Fruit fly (Drosophila melanogaster) whole organism: ENCODE results near the gene CG14174.

ENCODE experiments used
- CG8478 ChIP-seq: fragments of >200 bp; optimal IDR thresholded peaks from 2 replicates; lab custom pipeline; 2018; ENCODE audit warnings: inconsistent platforms
- Dll ChIP-seq: fragments of >200 bp; optimal IDR thresholded peaks from 2 replicates; lab custom pipeline; 2017
- EcR ChIP-seq, 2 experiments: fragments of >200 bp; optimal IDR thresholded peaks; 2 replicates each; lab custom pipeline; 2017; ENCODE audit warnings: missing biosample characterization in 2 of 2, missing genetic modification characterization in 2 of 2, missing genetic modification reagents in 2 of 2
- pan ChIP-seq: fragments of >200 bp; optimal IDR thresholded peaks from 2 replicates; lab custom pipeline; 2017
- psq ChIP-seq: fragments of >200 bp; optimal IDR thresholded peaks from 2 replicates; lab custom pipeline; 2017
- usp ChIP-seq: fragments of >200 bp; optimal IDR thresholded peaks from 2 replicates; lab custom pipeline; 2017; ENCODE audit warnings: missing biosample characterization, missing genetic modification characterization, mixed read lengths

The CG14174 gene

DNA sequence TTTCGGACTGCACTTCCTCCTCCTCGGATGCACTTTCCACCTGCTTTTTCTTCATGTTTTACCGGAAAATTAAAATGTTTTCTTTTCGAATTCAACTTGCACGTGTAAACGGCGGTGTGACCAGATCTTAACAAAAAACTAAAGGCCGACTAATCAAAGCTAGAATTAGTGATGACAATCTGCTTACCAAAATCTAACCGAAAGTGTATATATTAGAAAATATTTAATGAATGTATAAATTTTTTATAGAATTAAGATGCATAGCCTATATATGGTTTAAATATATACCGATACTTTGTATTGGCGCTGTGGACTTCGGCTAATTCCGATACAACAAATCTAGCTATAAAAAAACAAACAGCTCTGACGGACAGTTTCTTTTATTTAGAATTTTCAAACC lies at the start of gene CG14174, which contains the start of gene CG18178:
TSS of gene CG14174 (plus strand) at position 400 of the 400 bp plus-strand sequence.
TSS of gene CG18178 (minus strand) at position 216 of the 400 bp plus-strand sequence.
- no peak for TF ChIP-seq CG8478 (lab: Kevin White, UChicago)
- no peak for TF ChIP-seq psq (lab: Kevin White, UChicago)
- no peak for TF ChIP-seq usp (GFP tag; lab: Kevin White, UChicago)
- no peak for TF ChIP-seq pan
- no peak for TF ChIP-seq Dll (lab: Kevin White, UChicago)
- TF ChIP-seq EcR (GFP tag; optimal IDR thresholded peaks at IDR 0.05; lab: Kevin White, UChicago), result no peak

DNA sequence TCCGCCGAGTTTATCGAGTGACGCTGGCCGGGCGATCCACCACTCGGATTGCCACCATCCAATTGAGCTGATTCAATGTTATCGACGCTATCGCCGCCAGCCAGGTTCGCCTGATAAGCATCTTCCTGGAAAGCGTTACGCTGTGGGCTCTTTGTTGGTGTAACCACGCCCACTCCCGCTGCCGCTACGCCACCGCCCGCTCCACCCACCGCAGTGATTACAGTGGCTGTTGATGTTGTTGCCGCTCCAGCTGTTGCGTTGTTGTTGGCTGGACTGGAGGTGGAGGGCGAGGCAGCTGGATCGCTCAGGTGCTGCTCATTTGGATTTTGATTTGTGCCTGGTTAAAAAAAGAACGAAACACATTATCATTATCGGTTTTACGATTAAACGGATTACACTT lies 47.8 kb upstream of the CG14174 start:
- TF ChIP-seq pan, result peak; percentile 17
- no peak for TF ChIP-seq usp (GFP tag; lab: Kevin White, UChicago)
- TF ChIP-seq psq (lab: Kevin White, UChicago), result no peak
- TF ChIP-seq EcR (GFP tag; optimal IDR thresholded peaks at IDR 0.05; lab: Kevin White, UChicago), result no peak
- no peak for TF ChIP-seq CG8478 (lab: Kevin White, UChicago)
- no peak for TF ChIP-seq Dll (lab: Kevin White, UChicago)

DNA sequence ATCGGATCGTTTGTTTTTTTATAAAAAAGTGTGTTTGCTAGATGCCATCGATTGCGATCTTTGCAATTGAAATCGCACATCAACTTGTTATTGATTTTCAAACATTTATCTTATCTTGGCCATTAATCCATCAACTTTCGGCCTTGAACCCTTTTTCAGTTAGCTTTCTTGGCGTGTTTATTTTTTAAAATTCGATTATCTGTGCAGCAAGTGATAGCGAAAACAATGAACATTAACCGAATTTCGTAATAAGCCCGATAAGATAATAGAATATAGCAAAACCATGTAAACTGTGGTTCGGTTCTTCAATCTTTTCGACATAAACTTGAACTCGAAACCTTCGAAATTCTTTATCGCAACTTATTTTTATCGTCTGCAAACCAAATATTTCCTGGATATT lies 44.8 kb upstream of the CG14174 start:
- TF ChIP-seq usp (GFP tag; lab: Kevin White, UChicago) (no peak), EcR (GFP tag; optimal IDR thresholded peaks at IDR 0.05; lab: Kevin White, UChicago) (no peak), pan (no peak), CG8478 (lab: Kevin White, UChicago) (no peak), Dll (lab: Kevin White, UChicago) (no peak), psq (lab: Kevin White, UChicago) (no peak)

DNA sequence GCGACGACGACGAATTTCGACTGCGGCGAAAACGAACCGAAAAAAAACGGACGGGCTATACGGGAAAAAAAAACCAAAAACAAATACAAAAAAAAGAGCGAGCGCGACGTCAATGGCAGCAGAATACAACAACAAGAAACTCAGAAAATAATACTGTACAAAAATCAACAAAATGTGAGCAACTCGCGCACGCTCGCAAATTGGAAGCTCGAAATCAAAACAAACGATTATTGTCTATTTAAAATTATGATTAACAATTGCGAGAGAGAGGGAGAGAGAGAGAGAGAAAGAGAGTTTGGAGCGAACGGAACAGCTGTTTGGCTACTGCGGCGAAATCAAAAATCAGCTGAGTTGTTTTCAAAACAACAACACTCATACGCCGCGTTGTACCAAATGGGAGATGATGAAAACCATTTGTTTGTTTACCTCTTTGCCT lies 43.6 kb upstream of the CG14174 start:
- TF ChIP-seq usp (GFP tag; lab: Kevin White, UChicago) (no peak), psq (lab: Kevin White, UChicago) (no peak)

DNA sequence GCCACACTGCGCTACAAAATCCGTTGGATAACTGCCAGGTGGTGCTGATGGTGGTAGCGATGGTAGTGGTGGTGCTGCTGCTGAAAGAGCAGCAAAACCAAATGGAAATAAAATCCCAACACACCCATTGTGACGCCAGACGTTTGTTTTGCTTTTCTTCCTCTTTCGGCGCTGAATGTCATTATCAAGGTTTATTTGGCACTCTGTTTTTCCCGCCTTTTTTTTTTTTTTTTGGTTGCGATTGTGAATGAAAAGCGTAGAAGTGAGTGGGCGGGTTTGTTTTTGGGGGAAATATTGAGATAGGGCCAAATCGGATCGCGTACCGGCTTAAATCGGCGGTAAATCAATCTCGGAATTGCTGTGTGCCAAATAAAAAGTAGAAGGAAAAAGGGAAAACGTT lies 41.9 kb upstream of the CG14174 start:
- TF ChIP-seq psq (lab: Kevin White, UChicago) (no peak), Dll (lab: Kevin White, UChicago) (no peak), usp (GFP tag; lab: Kevin White, UChicago) (no peak), CG8478 (lab: Kevin White, UChicago) (no peak), EcR (GFP tag; optimal IDR thresholded peaks at IDR 0.05; lab: Kevin White, UChicago) (no peak), pan (no peak)

DNA sequence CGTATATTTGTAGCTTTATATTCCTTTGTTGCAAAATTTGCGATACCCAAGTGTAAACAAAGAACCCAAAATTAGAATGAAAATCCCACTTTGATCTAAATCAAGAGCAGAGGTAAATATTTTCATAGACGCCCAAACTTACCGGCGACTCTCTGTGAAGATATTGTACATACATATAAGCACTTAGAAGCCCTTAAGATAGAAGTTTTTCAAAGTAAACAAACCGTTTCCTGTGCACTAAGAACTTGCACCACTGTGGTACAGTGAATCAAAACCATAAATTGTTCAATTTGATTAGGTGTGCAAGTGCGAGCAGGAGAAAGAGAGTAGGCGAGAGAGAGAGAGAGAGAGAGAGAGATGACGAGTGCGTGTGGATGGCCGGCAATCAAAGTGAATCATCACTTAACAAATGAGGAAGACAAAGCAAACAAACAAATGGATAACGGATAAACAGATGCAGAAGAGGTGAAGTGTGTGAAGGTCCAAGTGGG lies 41.1 kb upstream of the CG14174 start:
- TF ChIP-seq pan (no peak), CG8478 (lab: Kevin White, UChicago) (no peak), usp (GFP tag; lab: Kevin White, UChicago) (no peak), psq (lab: Kevin White, UChicago) (no peak)

DNA sequence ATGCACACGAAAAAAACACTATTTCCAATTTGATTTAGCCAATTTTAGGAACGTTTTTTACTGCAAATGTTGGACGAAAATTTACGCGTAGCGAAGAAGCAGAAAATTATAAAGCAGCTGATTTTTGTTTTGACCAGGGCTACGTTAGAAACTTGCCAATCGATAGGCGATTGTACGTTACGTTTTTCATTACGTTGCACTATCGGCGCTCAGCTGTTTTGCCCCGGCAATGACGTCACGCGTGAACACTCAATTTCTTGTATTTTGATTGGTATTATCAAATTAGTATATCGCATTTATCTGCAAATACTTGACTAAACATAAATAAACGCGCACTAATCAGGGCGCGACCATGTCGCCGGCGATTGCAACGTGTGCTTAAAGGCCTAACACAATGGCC lies 40.1 kb upstream of the CG14174 start, which contains the start of the genes fry and CG16717:
TSS of gene fry (minus strand) at position 110 of the 400 bp plus-strand sequence.
TSS of gene CG16717 (plus strand) at position 208 of the 400 bp plus-strand sequence.
- TF ChIP-seq CG8478 (lab: Kevin White, UChicago) (no peak), pan (no peak), EcR (GFP tag; optimal IDR thresholded peaks at IDR 0.05; lab: Kevin White, UChicago) (no peak), Dll (lab: Kevin White, UChicago) (no peak), usp (GFP tag; lab: Kevin White, UChicago) (no peak), psq (lab: Kevin White, UChicago) (no peak)

DNA sequence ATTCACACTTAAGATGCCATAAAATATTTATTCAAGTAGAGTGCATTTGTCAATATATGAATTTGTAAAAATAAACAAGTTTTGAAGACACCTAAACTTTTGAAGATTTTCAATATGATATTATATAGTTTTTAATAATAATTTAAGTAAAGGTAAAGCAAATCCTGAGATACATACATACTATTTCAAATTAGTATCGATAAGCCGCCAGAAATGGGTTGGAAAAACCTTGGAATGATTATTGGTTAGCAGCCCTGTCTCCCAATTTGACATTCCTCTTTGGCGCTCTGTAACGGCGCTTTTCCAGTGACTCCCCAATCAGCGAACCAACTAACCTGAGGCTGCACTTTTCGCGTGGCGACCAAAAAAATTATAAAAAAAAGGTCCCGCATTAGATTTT lies 38.2 kb upstream of the CG14174 start, which contains the start of gene alphaTub67C:
TSS of gene alphaTub67C (plus strand) at position 301 of the 400 bp plus-strand sequence.
- no peak for TF ChIP-seq EcR (GFP tag; optimal IDR thresholded peaks at IDR 0.05; lab: Kevin White, UChicago)
- TF ChIP-seq Dll (lab: Kevin White, UChicago), result no peak
- no peak for TF ChIP-seq pan
- no peak for TF ChIP-seq CG8478 (lab: Kevin White, UChicago)
- TF ChIP-seq usp (GFP tag; lab: Kevin White, UChicago), result no peak
- TF ChIP-seq psq (lab: Kevin White, UChicago), result no peak

DNA sequence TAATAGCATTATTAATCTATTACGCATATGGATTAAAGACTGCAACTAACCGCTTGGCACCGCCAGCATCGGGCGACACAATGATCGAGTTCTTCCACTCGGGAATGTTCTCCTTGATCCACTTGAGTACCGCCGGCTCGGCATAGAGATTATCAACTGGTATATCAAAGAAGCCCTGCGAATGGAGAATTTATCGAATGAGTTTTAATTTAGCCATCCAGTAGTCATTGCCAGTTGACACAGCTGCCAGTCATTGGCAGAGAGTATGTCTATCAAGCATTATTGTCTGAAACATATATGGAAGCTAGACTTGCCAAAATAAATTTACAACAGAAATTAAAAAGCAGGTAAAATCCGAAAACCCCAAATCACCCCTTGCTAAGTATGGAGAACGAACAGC lies 34.3 kb upstream of the CG14174 start, which contains the start of gene CG16719:
TSS of gene CG16719 (plus strand) at position 301 of the 400 bp plus-strand sequence.
- no peak for TF ChIP-seq psq (lab: Kevin White, UChicago)
- no peak for TF ChIP-seq pan
- no peak for TF ChIP-seq EcR (GFP tag; optimal IDR thresholded peaks at IDR 0.05; lab: Kevin White, UChicago)
- TF ChIP-seq CG8478 (lab: Kevin White, UChicago), result no peak
- no peak for TF ChIP-seq Dll (lab: Kevin White, UChicago)
- no peak for TF ChIP-seq usp (GFP tag; lab: Kevin White, UChicago)

DNA sequence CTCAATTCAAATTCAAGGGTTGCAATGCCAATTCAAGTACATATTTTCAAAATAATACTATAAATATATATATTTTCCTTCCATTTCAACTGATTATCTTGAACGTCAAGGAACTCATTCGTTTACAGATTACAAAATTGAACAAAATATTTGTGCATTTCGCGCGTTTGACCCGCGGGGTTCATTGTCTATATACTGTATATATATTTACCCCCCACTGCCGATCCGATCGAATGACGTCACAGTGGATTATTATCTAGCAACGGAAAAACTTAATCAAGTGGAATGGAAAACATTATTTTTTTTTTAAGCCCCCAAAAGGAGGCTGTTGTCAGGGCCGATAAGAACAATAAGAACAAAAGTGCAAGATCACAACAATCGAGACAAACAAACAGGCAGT lies 31.6 kb upstream of the CG14174 start:
- TF ChIP-seq CG8478 (lab: Kevin White, UChicago) (no peak), EcR (GFP tag; optimal IDR thresholded peaks at IDR 0.05; lab: Kevin White, UChicago) (no peak), Dll (lab: Kevin White, UChicago) (no peak), pan (no peak), psq (lab: Kevin White, UChicago) (no peak), usp (GFP tag; lab: Kevin White, UChicago) (no peak)

DNA sequence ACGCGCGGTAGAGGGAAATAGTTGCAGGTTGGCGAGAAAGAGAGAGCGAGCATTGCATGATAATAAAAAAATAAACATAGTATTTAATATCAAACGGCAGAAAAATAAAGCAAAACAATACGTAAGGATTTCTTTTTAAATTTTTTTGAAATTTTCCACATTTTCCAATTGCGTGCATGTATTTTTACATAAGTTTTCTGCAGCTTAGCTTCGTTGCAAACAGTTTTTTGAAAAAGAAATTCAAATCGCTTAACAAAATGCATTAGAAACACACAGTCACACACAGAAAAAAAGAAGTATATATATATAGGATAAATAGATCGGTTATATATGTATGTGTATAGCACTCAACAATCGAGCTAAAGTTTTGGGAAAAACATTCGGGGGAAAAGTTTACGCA lies 30.5 kb upstream of the CG14174 start:
- TF ChIP-seq EcR (GFP tag; optimal IDR thresholded peaks at IDR 0.05; lab: Kevin White, UChicago) (no peak), Dll (lab: Kevin White, UChicago) (no peak), psq (lab: Kevin White, UChicago) (no peak), usp (GFP tag; lab: Kevin White, UChicago) (no peak)

DNA sequence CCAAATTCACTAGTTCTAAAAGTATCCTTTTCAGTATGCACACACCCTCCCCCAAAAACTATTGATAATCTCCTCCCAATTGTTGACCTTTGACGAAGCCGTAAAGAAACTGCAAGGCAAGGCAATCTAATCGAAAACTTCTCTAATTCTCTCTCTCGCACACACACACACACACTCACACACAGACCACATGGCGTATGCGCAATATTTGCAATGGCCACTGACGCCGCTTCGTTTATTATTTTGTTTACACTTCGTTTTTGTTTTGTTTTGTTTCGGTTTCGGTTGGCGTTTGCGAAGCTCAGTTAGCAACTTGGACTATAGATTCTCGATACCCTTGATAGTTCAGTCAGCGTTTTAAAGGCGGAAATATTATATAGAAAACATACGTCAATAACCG lies 29.3 kb upstream of the CG14174 start:
- TF ChIP-seq pan (no peak), EcR (GFP tag; optimal IDR thresholded peaks at IDR 0.05; lab: Kevin White, UChicago) (no peak), CG8478 (lab: Kevin White, UChicago) (no peak), Dll (lab: Kevin White, UChicago) (no peak), usp (GFP tag; lab: Kevin White, UChicago) (no peak), psq (lab: Kevin White, UChicago) (no peak)
